Worm (Caenorhabditis elegans) whole organism, L1 larva: ENCODE data around the gene srj-55.

ENCODE experiments used
- C16A3.4 ChIP-seq: fragments of 150-350 bp; optimal IDR thresholded peaks from 2 replicates; lab custom pipeline; 2014; ENCODE audit warnings: missing biosample characterization, missing genetic modification characterization
- F16B12.6 ChIP-seq: fragments of 150-350 bp; optimal IDR thresholded peaks from 2 replicates; lab custom pipeline; 2014; ENCODE audit warnings: missing biosample characterization, missing genetic modification characterization
- Y116A8C.19 ChIP-seq: sonication (generic microtip); optimal IDR thresholded peaks from 2 replicates; lab custom pipeline; 2016; ENCODE audit warnings: missing compliant biosample characterization, missing genetic modification characterization, borderline replicate concordance
- ama-1 ChIP-seq: fragments of 150-350 bp; optimal IDR thresholded peaks from 2 replicates; lab custom pipeline; 2014
- blmp-1 ChIP-seq: fragments of 150-350 bp; optimal IDR thresholded peaks from 2 replicates; lab custom pipeline; 2014; ENCODE audit warnings: missing biosample characterization, missing genetic modification characterization
- ceh-90 ChIP-seq: sonication (generic microtip); optimal IDR thresholded peaks from 2 replicates; lab custom pipeline; 2016; ENCODE audit warnings: missing genetic modification characterization, missing compliant biosample characterization
- dsc-1 ChIP-seq: sonication (generic microtip); optimal IDR thresholded peaks from 2 replicates; lab custom pipeline; 2016; ENCODE audit warnings: mild to moderate bottlenecking, missing genetic modification characterization, missing compliant biosample characterization
- elt-3 ChIP-seq, 6 experiments: fragments of 150-350 bp in 1 of 6; sonication (generic microtip); optimal IDR thresholded peaks; 2 replicates each; lab custom pipeline; 2017 to 2018; ENCODE audit warnings: missing biosample characterization in 6 of 6, missing genetic modification characterization in 6 of 6, inconsistent platforms in 1 of 6
- ets-5 ChIP-seq: fragments of 200-800 bp; sonication (Bioruptor generic); IDR thresholded peaks from 2 replicates; pipeline ENCODE4 v1.3.6; 2022; ENCODE audit warnings: missing genetic modification characterization, missing compliant biosample characterization
- fkh-10 ChIP-seq: sonication (generic microtip); optimal IDR thresholded peaks from 2 replicates; lab custom pipeline; 2017; ENCODE audit warnings: missing biosample characterization, missing genetic modification reagents, missing genetic modification characterization
- fkh-4 ChIP-seq: sonication (generic microtip); optimal IDR thresholded peaks from 2 replicates; lab custom pipeline; 2016; ENCODE audit warnings: missing compliant biosample characterization, missing genetic modification characterization, borderline replicate concordance
- fkh-8 ChIP-seq: sonication (generic microtip); optimal IDR thresholded peaks from 2 replicates; lab custom pipeline; 2016; ENCODE audit warnings: mild to moderate bottlenecking, missing genetic modification characterization, missing compliant biosample characterization
- fos-1 ChIP-seq: fragments of 150-350 bp; optimal IDR thresholded peaks from 2 replicates; lab custom pipeline; 2014; ENCODE audit warnings: missing biosample characterization, missing genetic modification characterization
- grh-1 ChIP-seq: fragments of 200-800 bp; sonication (Bioruptor generic); IDR thresholded peaks from 2 replicates; pipeline ENCODE4 v1.3.6; 2022; ENCODE audit warnings: missing genetic modification reagents, missing genetic modification characterization, missing compliant biosample characterization
- hpl-2 ChIP-seq: fragments of 150-350 bp; optimal IDR thresholded peaks from 2 replicates; lab custom pipeline; 2014; ENCODE audit warnings: missing biosample characterization, missing genetic modification reagents, missing genetic modification characterization
- irx-1 ChIP-seq: sonication (generic microtip); optimal IDR thresholded peaks from 2 replicates; lab custom pipeline; 2016; ENCODE audit warnings: missing genetic modification characterization, missing compliant biosample characterization
- jun-1 ChIP-seq: fragments of 150-350 bp; optimal IDR thresholded peaks from 2 replicates; lab custom pipeline; 2014; ENCODE audit warnings: missing biosample characterization, missing genetic modification reagents, missing genetic modification characterization
- lin-35 ChIP-seq, 2 experiments: fragments of 150-350 bp; optimal IDR thresholded peaks; 2 replicates each; lab custom pipeline; 2014; ENCODE audit warnings: missing biosample characterization in 2 of 2, missing genetic modification characterization in 2 of 2, missing genetic modification reagents in 2 of 2
- lin-39 ChIP-seq: fragments of 150-350 bp; optimal IDR thresholded peaks from 2 replicates; lab custom pipeline; 2014; ENCODE audit warnings: missing biosample characterization, missing genetic modification reagents, missing genetic modification characterization
- lir-3 ChIP-seq: sonication (generic microtip); optimal IDR thresholded peaks from 2 replicates; lab custom pipeline; 2016; ENCODE audit warnings: mild to moderate bottlenecking, missing genetic modification characterization, moderate library complexity, missing compliant biosample characterization; ENCODE audit not compliant: poor library complexity
- mab-9 ChIP-seq: fragments of 200-800 bp; sonication (Bioruptor generic); IDR thresholded peaks from 2 replicates; pipeline ENCODE4 v1.3.6; 2022; ENCODE audit warnings: missing genetic modification reagents, missing genetic modification characterization, missing compliant biosample characterization
- mdl-1 ChIP-seq, 2 experiments: fragments of 150-350 bp; optimal IDR thresholded peaks; 2 replicates each; lab custom pipeline; 2014 to 2017; ENCODE audit warnings: missing biosample characterization in 2 of 2, missing genetic modification characterization in 2 of 2, inconsistent platforms in 1 of 2
- mef-2 ChIP-seq: fragments of 150-350 bp; optimal IDR thresholded peaks from 2 replicates; lab custom pipeline; 2014; ENCODE audit warnings: missing biosample characterization, missing genetic modification characterization
- mep-1 ChIP-seq: fragments of 150-350 bp; optimal IDR thresholded peaks from 2 replicates; lab custom pipeline; 2014; ENCODE audit warnings: missing biosample characterization, missing genetic modification characterization
- nhr-11 ChIP-seq: fragments of 150-350 bp; optimal IDR thresholded peaks from 2 replicates; lab custom pipeline; 2014; ENCODE audit warnings: missing biosample characterization, missing genetic modification characterization
- nhr-20 ChIP-seq: sonication (generic microtip); optimal IDR thresholded peaks from 2 replicates; lab custom pipeline; 2016; ENCODE audit warnings: mild to moderate bottlenecking, missing genetic modification characterization, missing compliant biosample characterization
- nhr-237 ChIP-seq: fragments of 150-350 bp; optimal IDR thresholded peaks from 2 replicates; lab custom pipeline; 2014; ENCODE audit warnings: missing biosample characterization, missing genetic modification characterization
- nhr-28 ChIP-seq: fragments of 150-350 bp; optimal IDR thresholded peaks from 2 replicates; lab custom pipeline; 2014; ENCODE audit warnings: missing biosample characterization, missing genetic modification characterization
- nhr-76 ChIP-seq: sonication (generic microtip); optimal IDR thresholded peaks from 2 replicates; lab custom pipeline; 2017; ENCODE audit warnings: missing biosample characterization, missing genetic modification characterization
- nhr-77 ChIP-seq: fragments of 150-350 bp; optimal IDR thresholded peaks from 2 replicates; lab custom pipeline; 2014; ENCODE audit warnings: missing biosample characterization, missing genetic modification characterization
- nhr-85 ChIP-seq: sonication (generic microtip); peaks from one replicate; lab custom pipeline; 2016; ENCODE audit warnings: missing genetic modification characterization, inconsistent platforms, missing compliant biosample characterization
- pag-3 ChIP-seq: sonication (generic microtip); optimal IDR thresholded peaks from 2 replicates; lab custom pipeline; 2017; ENCODE audit warnings: missing genetic modification characterization, mild to moderate bottlenecking, missing compliant biosample characterization, antibody characterized with exemption, borderline replicate concordance; ENCODE audit not compliant: insufficient read depth
- pqm-1 ChIP-seq: sonication (generic microtip); optimal IDR thresholded peaks from 3 replicates; lab custom pipeline; 2017; ENCODE audit warnings: missing biosample characterization, missing genetic modification characterization
- rnt-1 ChIP-seq: sonication (generic microtip); optimal IDR thresholded peaks from 2 replicates; lab custom pipeline; 2016; ENCODE audit warnings: mild to moderate bottlenecking, missing genetic modification characterization, moderate library complexity, missing compliant biosample characterization
- swsn-7 ChIP-seq: sonication (generic microtip); optimal IDR thresholded peaks from 2 replicates; lab custom pipeline; 2016; ENCODE audit warnings: missing genetic modification characterization, missing compliant biosample characterization
- tbx-2 ChIP-seq: sonication (generic microtip); optimal IDR thresholded peaks from 2 replicates; lab custom pipeline; 2016; ENCODE audit warnings: missing genetic modification characterization, missing compliant biosample characterization
- unc-130 ChIP-seq: fragments of 150-350 bp; optimal IDR thresholded peaks from 2 replicates; lab custom pipeline; 2017; ENCODE audit warnings: missing biosample characterization, missing genetic modification characterization, inconsistent platforms
- unc-62 ChIP-seq: fragments of 150-350 bp; optimal IDR thresholded peaks from 2 replicates; lab custom pipeline; 2014; ENCODE audit warnings: missing biosample characterization, missing genetic modification reagents, missing genetic modification characterization
- xbp-1 ChIP-seq: sonication (generic microtip); optimal IDR thresholded peaks from 2 replicates; lab custom pipeline; 2016; ENCODE audit warnings: missing genetic modification characterization, missing compliant biosample characterization
- zag-1 ChIP-seq: fragments of 150-350 bp; optimal IDR thresholded peaks from 2 replicates; lab custom pipeline; 2014; ENCODE audit warnings: missing biosample characterization, missing genetic modification characterization
- zip-4 ChIP-seq: fragments of 200-800 bp; sonication (Bioruptor generic); optimal IDR thresholded peaks from 2 replicates; lab custom pipeline; 2018; ENCODE audit warnings: mild to moderate bottlenecking, missing genetic modification characterization, moderate library complexity, missing compliant biosample characterization
- ztf-4 ChIP-seq: fragments of 150-350 bp; optimal IDR thresholded peaks from 2 replicates; lab custom pipeline; 2014; ENCODE audit warnings: missing biosample characterization, missing genetic modification characterization

srj-55 gene

ce11 chrV:2888681-2889080 is 30.9 kb upstream of the srj-55 start, which contains the start of gene srw-4:
TSS of gene srw-4 (minus strand) at chrV:2888781.
- TF ChIP-seq blmp-1 (tag; lab: Kevin White, UChicago) (no peak), unc-130 (no peak), swsn-7 (tag; lab: Kevin White, UChicago) (no peak), mdl-1 (tag; optimal IDR thresholded peaks at IDR 0.05; lab: Kevin White, UChicago) (no peak), nhr-20 (no peak), fkh-8 (tag; lab: Kevin White, UChicago) (no peak)

DNA sequence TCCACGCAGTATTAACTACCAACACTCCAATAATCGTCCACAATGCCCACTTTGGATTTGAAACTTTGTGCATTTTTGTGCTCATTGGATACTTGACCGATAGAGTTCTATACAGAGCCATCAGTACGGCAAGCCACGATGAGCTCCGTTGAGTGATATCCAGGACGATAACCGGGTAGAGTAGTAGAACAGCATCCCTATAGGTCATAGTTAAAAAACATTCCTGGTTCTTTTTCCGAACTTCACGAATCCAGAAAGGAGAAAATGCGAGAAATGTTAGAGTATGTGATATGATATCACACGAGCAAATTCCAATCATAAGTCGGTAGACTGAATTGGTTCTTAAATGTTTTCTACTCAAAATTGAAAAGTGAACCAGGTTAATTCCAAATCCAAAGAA is 30.5 kb upstream of the srj-55 start:
- TF ChIP-seq fkh-4 (tag; lab: Kevin White, UChicago): no peak
- TF ChIP-seq nhr-11 (tag; lab: Kevin White, UChicago): no peak
- no peak for TF ChIP-seq dsc-1

- no peak for TF ChIP-seq mab-9 (GFP tag; lab: Robert Waterston, UW)
- no peak for TF ChIP-seq Y116A8C.19 (tag; lab: Kevin White, UChicago)
- no peak for TF ChIP-seq fkh-4 (tag; lab: Kevin White, UChicago)
- TF ChIP-seq grh-1 (GFP tag; lab: Robert Waterston, UW): no peak
- no peak for TF ChIP-seq pqm-1 (tag; lab: Kevin White, UChicago)
- no peak for TF ChIP-seq pag-3
- no peak for TF ChIP-seq nhr-76
- no peak for TF ChIP-seq ceh-90 (tag; lab: Kevin White, UChicago)
- TF ChIP-seq zag-1 (tag; lab: Kevin White, UChicago): no peak
- TF ChIP-seq rnt-1 (tag; lab: Kevin White, UChicago): no peak
- TF ChIP-seq jun-1: no peak
- no peak for TF ChIP-seq nhr-28 (tag; lab: Kevin White, UChicago)
- no peak for TF ChIP-seq ets-5 (GFP tag; lab: Robert Waterston, UW)
- no peak for TF ChIP-seq nhr-77 (tag; lab: Kevin White, UChicago)
- no peak for TF ChIP-seq F16B12.6 (tag; lab: Kevin White, UChicago)
- no peak for TF ChIP-seq tbx-2 (tag; lab: Kevin White, UChicago)
- TF ChIP-seq lir-3 (tag; lab: Kevin White, UChicago): no peak
- no peak for TF ChIP-seq unc-62 (GFP tag; lab: Kevin White, UChicago)
- TF ChIP-seq, all 84 proteins: peak for 0
Measured at ce11 chrV:2884411-2884810, 26.7 kb upstream of the srj-55 start, which contains the start of gene sre-24. TSS of gene sre-24 (plus strand) at chrV:2884711.

DNA sequence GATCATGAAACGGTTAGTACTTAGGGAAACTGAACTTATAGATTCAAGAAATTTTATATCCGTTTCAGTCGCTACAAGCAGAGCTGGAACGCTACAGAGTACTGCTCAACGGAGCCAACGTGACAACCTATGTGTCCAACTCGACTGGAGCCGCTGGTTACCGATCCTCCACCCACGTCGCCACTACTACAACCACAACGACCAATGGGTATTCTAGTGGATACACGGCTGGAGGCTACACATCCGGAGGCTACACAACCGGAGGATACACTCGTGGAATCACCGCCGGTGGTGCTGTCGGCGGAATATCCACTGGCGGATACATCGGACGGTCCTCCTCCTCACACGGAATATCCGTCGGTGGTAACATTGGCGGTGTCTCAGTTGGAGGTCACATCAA is 25.4 kb upstream of the srj-55 start:
- TF ChIP-seq hpl-2 (GFP tag; lab: Kevin White, UChicago) (no peak), ztf-4 (tag; lab: Kevin White, UChicago) (no peak), pqm-1 (tag; lab: Kevin White, UChicago) (no peak), irx-1 (no peak), xbp-1 (tag; lab: Kevin White, UChicago) (no peak), zip-4 (GFP tag; lab: Kevin White, UChicago) (no peak), lin-35 (GFP tag; optimal IDR thresholded peaks at IDR 0.05; lab: Kevin White, UChicago) (no peak), fkh-10 (GFP tag; lab: Kevin White, UChicago) (no peak), nhr-85 (no peak), C16A3.4 (tag; lab: Kevin White, UChicago) (no peak), lin-39 (tag; lab: Kevin White, UChicago) (no peak), ama-1 (lab: Kevin White, UChicago) (no peak), fos-1 (tag; lab: Kevin White, UChicago) (no peak), nhr-237 (no peak), mep-1 (no peak), fkh-8 (tag; lab: Kevin White, UChicago) (no peak), mef-2 (tag; lab: Kevin White, UChicago) (no peak), mab-9 (GFP tag; lab: Robert Waterston, UW) (no peak), lir-3 (tag; lab: Kevin White, UChicago) (no peak), elt-3 (tag; optimal IDR thresholded peaks at IDR 0.05; lab: Kevin White, UChicago) (no peak)
